Fruit fly (Drosophila melanogaster) whole organism, embryonic: ENCODE data around the gene CG31800.
A peak's percentile ranks its signal among the peaks of the same experiment; 100 is the strongest.

Experiments
- CG1024 ChIP-seq: fragments of 200-800 bp; sonication (Bioruptor generic); IDR thresholded peaks from 2 replicates; pipeline ENCODE4 v1.3.6; 2022; ENCODE audit warnings: missing biosample characterization, missing genetic modification characterization
- CG10654 ChIP-seq: fragments of 200-800 bp; sonication (Bioruptor generic); optimal IDR thresholded peaks from 2 replicates; lab custom pipeline; 2016; ENCODE audit warnings: missing biosample characterization, missing genetic modification characterization
- CG10979 ChIP-seq: fragments of 200-800 bp; sonication (Bioruptor generic); optimal IDR thresholded peaks from 2 replicates; lab custom pipeline; 2018; ENCODE audit warnings: missing biosample characterization, mild to moderate bottlenecking, missing genetic modification characterization, moderate library complexity
- CG11247 ChIP-seq: fragments of 200-800 bp; sonication (Bioruptor generic); IDR thresholded peaks from 2 replicates; pipeline ENCODE4 v1.3.6; 2022; ENCODE audit warnings: missing biosample characterization, missing genetic modification characterization
- CG12104 ChIP-seq: fragments of 200-800 bp; sonication (Bioruptor generic); optimal IDR thresholded peaks from 3 replicates; lab custom pipeline; 2016; ENCODE audit warnings: missing biosample characterization, missing genetic modification characterization
- CG12769 ChIP-seq: fragments of 200-800 bp; sonication (Bioruptor generic); optimal IDR thresholded peaks from 2 replicates; lab custom pipeline; 2019; ENCODE audit warnings: missing biosample characterization, mild to moderate bottlenecking, missing genetic modification characterization, moderate library complexity
- CG14050 ChIP-seq: fragments of 200-800 bp; sonication (Bioruptor generic); IDR thresholded peaks from 3 replicates; pipeline ENCODE4 v1.3.6; 2022; ENCODE audit warnings: missing biosample characterization, missing genetic modification characterization
- CG15269 ChIP-seq: fragments of 200-800 bp; sonication (Bioruptor generic); optimal IDR thresholded peaks from 2 replicates; lab custom pipeline; 2018; ENCODE audit warnings: missing biosample characterization, mild to moderate bottlenecking, missing genetic modification characterization, moderate library complexity
- CG15601 ChIP-seq: fragments of 200-800 bp; sonication (Bioruptor generic); optimal IDR thresholded peaks from 3 replicates; lab custom pipeline; 2019; ENCODE audit warnings: missing biosample characterization, mild to moderate bottlenecking, missing genetic modification characterization, moderate library complexity
- CG17802 ChIP-seq: fragments of 200-800 bp; sonication (Bioruptor generic); optimal IDR thresholded peaks from 2 replicates; lab custom pipeline; 2018; ENCODE audit warnings: missing biosample characterization, mild to moderate bottlenecking, missing genetic modification characterization, moderate library complexity
- CG18011 ChIP-seq: fragments of 200-800 bp; sonication (Bioruptor generic); optimal IDR thresholded peaks from 2 replicates; lab custom pipeline; 2017; ENCODE audit warnings: missing biosample characterization, missing genetic modification characterization, mild to moderate bottlenecking, moderate library complexity, missing genotype
- CG2199 ChIP-seq: fragments of 200-800 bp; sonication (Bioruptor generic); IDR thresholded peaks from 3 replicates; pipeline ENCODE4 v1.3.6; 2022; ENCODE audit warnings: missing biosample characterization, missing genetic modification characterization
- CG30020 ChIP-seq: fragments of 200-800 bp; optimal IDR thresholded peaks from 2 replicates; lab custom pipeline; 2019; ENCODE audit warnings: missing biosample characterization, mild to moderate bottlenecking, missing genetic modification characterization, moderate library complexity
- CG32772 ChIP-seq: fragments of 200-800 bp; sonication (Bioruptor generic); IDR thresholded peaks from 2 replicates; pipeline ENCODE4 v1.3.6; 2022; ENCODE audit warnings: missing biosample characterization, missing genetic modification characterization
- CG34224 ChIP-seq: fragments of 200-800 bp; sonication (Bioruptor generic); IDR thresholded peaks from 3 replicates; pipeline ENCODE4 v1.3.6; 2022; ENCODE audit warnings: missing biosample characterization, missing genetic modification characterization; ENCODE audit not compliant: partially characterized antibody
- CG34376 ChIP-seq: fragments of 200-800 bp; sonication (Bioruptor generic); optimal IDR thresholded peaks from 2 replicates; lab custom pipeline; 2018; ENCODE audit warnings: missing biosample characterization, mild to moderate bottlenecking, missing genetic modification characterization
- CG7357 ChIP-seq: fragments of 200-800 bp; sonication (Bioruptor generic); IDR thresholded peaks from 3 replicates; pipeline ENCODE4 v1.3.6; 2022; ENCODE audit warnings: missing biosample characterization, missing genetic modification characterization
- ERR ChIP-seq: fragments of 200-800 bp; sonication (Bioruptor generic); optimal IDR thresholded peaks from 2 replicates; lab custom pipeline; 2016; ENCODE audit warnings: missing biosample characterization, missing genetic modification characterization
- Fer3 ChIP-seq: fragments of 200-800 bp; sonication (Bioruptor generic); optimal IDR thresholded peaks from 2 replicates; lab custom pipeline; 2018; ENCODE audit warnings: missing biosample characterization, mild to moderate bottlenecking, missing genetic modification characterization, moderate library complexity
- Gsc ChIP-seq: fragments of 200-800 bp; sonication (Bioruptor generic); IDR thresholded peaks from 2 replicates; pipeline ENCODE4 v1.3.6; 2022; ENCODE audit warnings: missing biosample characterization, missing genetic modification characterization
- HHEX ChIP-seq: fragments of 200-800 bp; sonication (Bioruptor generic); optimal IDR thresholded peaks from 3 replicates; lab custom pipeline; 2017; ENCODE audit warnings: missing biosample characterization, mild to moderate bottlenecking, missing genetic modification characterization, missing genetic modification reagents
- HmgZ ChIP-seq: fragments of 200-800 bp; sonication (Bioruptor generic); optimal IDR thresholded peaks from 2 replicates; lab custom pipeline; 2018; ENCODE audit warnings: missing biosample characterization, mild to moderate bottlenecking, missing genetic modification characterization
- Hr3 ChIP-seq: fragments of 200-800 bp; sonication (Bioruptor generic); optimal IDR thresholded peaks from 3 replicates; lab custom pipeline; 2016; ENCODE audit warnings: missing biosample characterization, missing genetic modification characterization
- Jarid2 ChIP-seq: fragments of 200-800 bp; sonication (Bioruptor generic); optimal IDR thresholded peaks from 3 replicates; lab custom pipeline; 2017; ENCODE audit warnings: mild to moderate bottlenecking, missing biosample characterization, missing genetic modification reagents, missing genetic modification characterization
- MTF-1 ChIP-seq: fragments of 200-800 bp; sonication (Bioruptor generic); optimal IDR thresholded peaks from 2 replicates; lab custom pipeline; 2018; ENCODE audit warnings: missing biosample characterization, mild to moderate bottlenecking, missing genetic modification characterization, borderline replicate concordance
- Med ChIP-seq: fragments of 200-800 bp; sonication (Bioruptor generic); peaks from one replicate; lab custom pipeline; 2016; ENCODE audit warnings: missing biosample characterization, missing genetic modification characterization, mild to moderate bottlenecking, inconsistent platforms, moderate library complexity
- Mes4 ChIP-seq: fragments of 200-800 bp; sonication (Bioruptor generic); optimal IDR thresholded peaks from 2 replicates; lab custom pipeline; 2016; ENCODE audit warnings: missing biosample characterization, missing genetic modification characterization
- Opbp ChIP-seq: fragments of 200-800 bp; sonication (Bioruptor generic); IDR thresholded peaks from 3 replicates; pipeline ENCODE4 v1.3.6; 2022; ENCODE audit warnings: missing biosample characterization, missing genetic modification characterization; ENCODE audit not compliant: partially characterized antibody
- Pdp1 ChIP-seq, 2 experiments: fragments of 200-800 bp; sonication (Bioruptor generic); optimal IDR thresholded peaks; 3 replicates each; lab custom pipeline; 2016; ENCODE audit warnings: missing biosample characterization in 2 of 2, missing genetic modification characterization in 2 of 2, mild to moderate bottlenecking in 1 of 2, moderate library complexity in 1 of 2
- Scr ChIP-seq: fragments of 200-800 bp; sonication (Bioruptor generic); IDR thresholded peaks from 2 replicates; pipeline ENCODE4 v1.3.6; 2022; ENCODE audit warnings: missing biosample characterization, missing genetic modification characterization; ENCODE audit not compliant: partially characterized antibody
- Sry-β ChIP-seq: fragments of 200-800 bp; sonication (Bioruptor generic); optimal IDR thresholded peaks from 2 replicates; lab custom pipeline; 2018; ENCODE audit warnings: missing biosample characterization, mild to moderate bottlenecking, missing genetic modification characterization, moderate library complexity
- ato ChIP-seq: fragments of 200-800 bp; sonication (Bioruptor generic); IDR thresholded peaks from 2 replicates; pipeline ENCODE4 v1.3.6; 2022; ENCODE audit warnings: missing biosample characterization, missing genetic modification characterization; ENCODE audit not compliant: partially characterized antibody
- cas ChIP-seq: fragments of 200-800 bp; sonication (Bioruptor generic); IDR thresholded peaks from 2 replicates; pipeline ENCODE4 v1.3.6; 2022; ENCODE audit warnings: missing biosample characterization, missing genetic modification characterization
- chn ChIP-seq: fragments of 200-800 bp; sonication (Bioruptor generic); optimal IDR thresholded peaks from 2 replicates; lab custom pipeline; 2016; ENCODE audit warnings: missing biosample characterization, missing genetic modification characterization
- kni ChIP-seq: fragments of 200-800 bp; sonication (Bioruptor generic); optimal IDR thresholded peaks from 3 replicates; lab custom pipeline; 2017; ENCODE audit warnings: mild to moderate bottlenecking, missing biosample characterization, missing genetic modification reagents, missing genetic modification characterization
- lab ChIP-seq: fragments of 200-800 bp; sonication (Bioruptor generic); optimal IDR thresholded peaks from 3 replicates; lab custom pipeline; 2017; ENCODE audit warnings: missing biosample characterization, missing genetic modification characterization, mild to moderate bottlenecking, moderate library complexity, missing genetic modification reagents
- nerfin-2 ChIP-seq: fragments of 200-800 bp; sonication (Bioruptor generic); IDR thresholded peaks from 2 replicates; pipeline ENCODE4 v1.3.6; 2022; ENCODE audit warnings: missing biosample characterization, missing genetic modification characterization; ENCODE audit not compliant: partially characterized antibody
- nom ChIP-seq: fragments of 200-800 bp; sonication (Bioruptor generic); optimal IDR thresholded peaks from 2 replicates; lab custom pipeline; 2017; ENCODE audit warnings: missing biosample characterization, missing genetic modification characterization, mild to moderate bottlenecking, moderate library complexity, missing genetic modification reagents
- peb ChIP-seq: fragments of 200-800 bp; sonication (Bioruptor generic); IDR thresholded peaks from 2 replicates; pipeline ENCODE4 v1.3.6; 2022; ENCODE audit warnings: missing biosample characterization, missing genetic modification characterization
- ro ChIP-seq: fragments of 200-800 bp; sonication (Bioruptor generic); IDR thresholded peaks from 2 replicates; pipeline ENCODE4 v1.3.6; 2022; ENCODE audit warnings: missing biosample characterization, missing genetic modification characterization
- schlank ChIP-seq: fragments of 200-800 bp; sonication (Bioruptor generic); optimal IDR thresholded peaks from 2 replicates; lab custom pipeline; 2018; ENCODE audit warnings: missing biosample characterization, mild to moderate bottlenecking, missing genetic modification characterization
- sens ChIP-seq: fragments of 200-800 bp; sonication (Bioruptor generic); peaks from one replicate; lab custom pipeline; 2016; ENCODE audit warnings: missing biosample characterization, missing genetic modification characterization
- sens-2 ChIP-seq: fragments of 200-800 bp; sonication (Bioruptor generic); IDR thresholded peaks from 2 replicates; pipeline ENCODE4 v1.3.6; 2022; ENCODE audit warnings: missing biosample characterization, missing genetic modification characterization
- sim ChIP-seq: fragments of 200-800 bp; sonication (Bioruptor generic); IDR thresholded peaks from 2 replicates; pipeline ENCODE4 v1.3.6; 2022; ENCODE audit warnings: missing biosample characterization, missing genetic modification characterization
- sqz ChIP-seq: fragments of 200-800 bp; sonication (Bioruptor generic); optimal IDR thresholded peaks from 3 replicates; lab custom pipeline; 2018; ENCODE audit warnings: missing biosample characterization, mild to moderate bottlenecking, missing genetic modification characterization
- trem ChIP-seq: fragments of 200-800 bp; optimal IDR thresholded peaks from 3 replicates; lab custom pipeline; 2019; ENCODE audit warnings: missing biosample characterization, mild to moderate bottlenecking, missing genetic modification characterization, moderate library complexity
- ttk ChIP-seq: fragments of 200-800 bp; sonication (Bioruptor generic); IDR thresholded peaks from 2 replicates; pipeline ENCODE4 v2.1.2; 2022; ENCODE audit warnings: missing biosample characterization, missing genetic modification characterization
- unc-4 ChIP-seq: fragments of 200-800 bp; sonication (Bioruptor generic); IDR thresholded peaks from 2 replicates; pipeline ENCODE4 v1.3.6; 2022; ENCODE audit warnings: missing biosample characterization, missing genetic modification characterization; ENCODE audit not compliant: partially characterized antibody
- z ChIP-seq: fragments of 200-800 bp; sonication (Bioruptor generic); IDR thresholded peaks from 3 replicates; pipeline ENCODE4 v1.3.6; 2022; ENCODE audit warnings: missing biosample characterization, missing genetic modification characterization

Gene CG31800

dm6 chr2L:19045111-19045560, 10.8 kb upstream of the CG31800 start, which contains the start of the genes Ttc19 and Acn (continued):
- no peak for TF ChIP-seq sqz (GFP tag; lab: Kevin White, UChicago)
- TF ChIP-seq CG32772 (GFP tag; lab: Robert Waterston, UW) = peak; percentile 81
- peak; percentile 50; the same call in 1 of the 2 replicates for TF ChIP-seq peb (GFP tag; lab: Robert Waterston, UW)
- peak; percentile 85 for TF ChIP-seq CG11247 (GFP tag; lab: Robert Waterston, UW)
- TF ChIP-seq CG18011 (GFP tag; lab: Kevin White, UChicago) = peak; percentile 63
- peak; percentile 68; the same call in 1 of the 2 replicates for TF ChIP-seq cas
- TF ChIP-seq ERR (GFP tag; lab: Kevin White, UChicago) = peak; percentile 73
- peak; percentile 71 for TF ChIP-seq CG12104 (GFP tag; lab: Kevin White, UChicago)
- TF ChIP-seq CG14050 = peak; percentile 68
- TF ChIP-seq CG15269 (tag; lab: Kevin White, UChicago) = peak; percentile 77
- peak; percentile 83 for TF ChIP-seq CG30020 (tag; lab: Kevin White, UChicago)
- peak; percentile 35 for TF ChIP-seq nom (GFP tag; lab: Kevin White, UChicago)
- TF ChIP-seq CG12769 (tag; lab: Kevin White, UChicago) = no peak
- TF ChIP-seq lab (GFP tag; lab: Kevin White, UChicago) = peak; percentile 84
- TF ChIP-seq nerfin-2 (GFP tag; lab: Robert Waterston, UW) = peak; percentile 87
- TF ChIP-seq unc-4 (GFP tag; lab: Robert Waterston, UW) = peak; percentile 92
- TF ChIP-seq ato (GFP tag; lab: Robert Waterston, UW) = peak; percentile 88
- TF ChIP-seq CG10979 (tag; lab: Kevin White, UChicago) = peak; percentile 77
- TF ChIP-seq CG1024 (GFP tag; lab: Robert Waterston, UW) = peak; percentile 56
- peak; percentile 81 for TF ChIP-seq Hr3 (GFP tag; lab: Kevin White, UChicago)
- peak; percentile 67 for TF ChIP-seq ttk (GFP tag; lab: Robert Waterston, UW)
- TF ChIP-seq HHEX (GFP tag; lab: Kevin White, UChicago) = peak; percentile 57
- TF ChIP-seq Sry-β = no peak
- TF ChIP-seq CG10654 (GFP tag; lab: Kevin White, UChicago) = peak; percentile 61
- no peak for TF ChIP-seq sim (GFP tag; lab: Robert Waterston, UW)
- no peak for TF ChIP-seq kni (GFP tag; lab: Kevin White, UChicago)
- peak; percentile 66 for TF ChIP-seq CG17802 (tag; lab: Kevin White, UChicago)
- TF ChIP-seq CG15601 (tag; lab: Kevin White, UChicago) = peak; percentile 77
- no peak for TF ChIP-seq CG2199 (GFP tag; lab: Robert Waterston, UW)
- no peak for TF ChIP-seq Jarid2
- TF ChIP-seq, all 482 proteins: peak for 398

- no peak for TF ChIP-seq Gsc
- TF ChIP-seq Med (GFP tag; lab: Kevin White, UChicago) = peak; percentile 29
- TF ChIP-seq sens = peak; percentile 72
- 0 out of 2 replicates have a peak, but pooled peaks have one; percentile 18 for TF ChIP-seq ato (GFP tag; lab: Robert Waterston, UW)
- TF ChIP-seq Mes4 = no peak
- TF ChIP-seq MTF-1 (GFP tag; lab: Kevin White, UChicago) = no peak
- TF ChIP-seq schlank = no peak
- TF ChIP-seq sens-2 (GFP tag; lab: Robert Waterston, UW) = no peak
- peak; percentile 57; the same call in 1 of the 3 replicates for TF ChIP-seq Opbp (GFP tag; lab: Robert Waterston, UW)
- no peak for TF ChIP-seq Pdp1 (GFP tag; optimal IDR thresholded peaks at IDR 0.05; lab: Kevin White, UChicago)
- peak; percentile 58 for TF ChIP-seq CG34224 (GFP tag; lab: Robert Waterston, UW)
- TF ChIP-seq Fer3 = no peak
- no peak for TF ChIP-seq ro
- peak; percentile 81 for TF ChIP-seq Scr (GFP tag; lab: Robert Waterston, UW)
- TF ChIP-seq chn (GFP tag; lab: Kevin White, UChicago) = no peak
- TF ChIP-seq HmgZ (tag; lab: Kevin White, UChicago) = peak; percentile 12
- no peak for TF ChIP-seq CG34376 (GFP tag; lab: Kevin White, UChicago)
- peak; percentile 82 for TF ChIP-seq CG7357 (GFP tag; lab: Robert Waterston, UW)
- TF ChIP-seq z (GFP tag; lab: Robert Waterston, UW) = no peak
- peak; percentile 16 for TF ChIP-seq trem (tag; lab: Kevin White, UChicago)
Measured at dm6 chr2L:19041590-19041989, 7.2 kb upstream of the CG31800 start, which contains the start of gene Catsup. Gene Catsup (plus strand): TSS chr2L:19041862.
